Worm (Caenorhabditis elegans) whole organism, L4/young adult: ENCODE data around the gene F36H12.10.
"Not testable (repeated sequence)": the region's sequence is repeated elsewhere in the genome, so short reads cannot be mapped to it uniquely, and the experiment has no call there.

Source experiments
- W03F9.2 ChIP-seq: fragments of 150-350 bp; optimal IDR thresholded peaks from 2 replicates; lab custom pipeline; 2014; ENCODE audit warnings: missing biosample characterization, missing genetic modification characterization
- dao-5 ChIP-seq: sonication (generic microtip); optimal IDR thresholded peaks from 2 replicates; lab custom pipeline; 2016; ENCODE audit warnings: missing genotype, missing genetic modification characterization, moderate library complexity, missing compliant biosample characterization
- him-1 ChIP-seq: sonication (generic microtip); optimal IDR thresholded peaks from 2 replicates; lab custom pipeline; 2016; ENCODE audit warnings: missing genotype, missing genetic modification reagents, missing genetic modification characterization, missing compliant biosample characterization

DNA sequence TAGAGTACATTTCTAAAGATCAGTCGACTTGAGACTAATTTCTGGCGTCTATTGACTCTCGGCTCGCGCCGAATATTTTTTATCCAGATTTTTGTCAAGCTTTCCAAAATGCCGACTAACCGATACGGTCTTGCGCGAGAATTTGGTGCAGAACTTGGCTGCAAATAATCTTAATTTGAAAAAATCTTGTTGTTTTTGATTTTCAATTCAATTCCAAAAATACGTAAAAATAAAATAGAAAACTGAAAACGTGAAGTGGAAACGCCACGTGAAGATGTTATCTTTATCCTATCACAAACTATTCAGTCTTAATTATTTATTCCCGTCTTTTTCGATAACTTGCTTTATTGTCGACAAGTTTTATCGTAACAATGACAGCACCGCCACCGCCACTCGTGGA lies 3.8 kb upstream of the F36H12.10 start, which contains the start of gene ttbk-2.1:
- TF ChIP-seq him-1 (tag; lab: Kevin White, UChicago); dao-5; W03F9.2 (tag; lab: Kevin White, UChicago): not testable (repeated sequence)
